Worm (Caenorhabditis elegans): ENCODE results near the gene srg-64.

The srg-64 gene

ce11 chrX:15689244-15689643, 51.2 kb downstream of the srg-64 start, which contains the start of gene C03H12.1:
Gene C03H12.1 (plus strand): TSS chrX:15689449.
- TF ChIP-seq nhr-12 (tag; optimal IDR thresholded peaks at IDR 0.05) (no peak), nhr-76 (tag; optimal IDR thresholded peaks at IDR 0.05) (no peak), ces-1 (GFP tag; optimal IDR thresholded peaks at IDR 0.05) (no peak), zip-8 (tag; optimal IDR thresholded peaks at IDR 0.05) (no peak), ceh-39 (tag; optimal IDR thresholded peaks at IDR 0.05) (no peak), sptf-1 (tag; optimal IDR thresholded peaks at IDR 0.05) (no peak), ham-2 (GFP tag; optimal IDR thresholded peaks at IDR 0.05) (no peak), lin-13 (tag; optimal IDR thresholded peaks at IDR 0.05) (no peak)

Measured in whole organism, mixed stage, embryonic.